Fruit fly (Drosophila melanogaster) whole organism, embryonic: ENCODE results near the gene kdn.

Experiments
- CG10274 ChIP-seq: fragments of 200-800 bp; sonication (Bioruptor generic); optimal IDR thresholded peaks from 3 replicates; lab custom pipeline; 2017; ENCODE audit warnings: missing biosample characterization, mild to moderate bottlenecking, missing genetic modification characterization
- CG10543 ChIP-seq: fragments of 200-800 bp; sonication (Bioruptor generic); optimal IDR thresholded peaks from 3 replicates; lab custom pipeline; 2017; ENCODE audit warnings: missing biosample characterization, mild to moderate bottlenecking, missing genetic modification characterization, moderate library complexity
- CG11247 ChIP-seq: fragments of 200-800 bp; sonication (Bioruptor generic); IDR thresholded peaks from 2 replicates; pipeline ENCODE4 v1.3.6; 2022; ENCODE audit warnings: missing biosample characterization, missing genetic modification characterization
- CG12104 ChIP-seq: fragments of 200-800 bp; sonication (Bioruptor generic); optimal IDR thresholded peaks from 3 replicates; lab custom pipeline; 2016; ENCODE audit warnings: missing biosample characterization, missing genetic modification characterization
- CG12299 ChIP-seq: fragments of 200-800 bp; sonication (Bioruptor generic); optimal IDR thresholded peaks from 2 replicates; lab custom pipeline; 2018; ENCODE audit warnings: missing biosample characterization, mild to moderate bottlenecking, missing genetic modification characterization
- CG12942 ChIP-seq: fragments of 200-800 bp; sonication (Bioruptor generic); optimal IDR thresholded peaks from 3 replicates; lab custom pipeline; 2016; ENCODE audit warnings: missing biosample characterization, missing genetic modification characterization
- CG14050 ChIP-seq: fragments of 200-800 bp; sonication (Bioruptor generic); IDR thresholded peaks from 3 replicates; pipeline ENCODE4 v1.3.6; 2022; ENCODE audit warnings: missing biosample characterization, missing genetic modification characterization
- CG2116 ChIP-seq: fragments of 200-800 bp; sonication (Bioruptor generic); optimal IDR thresholded peaks from 3 replicates; lab custom pipeline; 2018; ENCODE audit warnings: missing biosample characterization, mild to moderate bottlenecking, missing genetic modification characterization
- CG30020 ChIP-seq: fragments of 200-800 bp; optimal IDR thresholded peaks from 2 replicates; lab custom pipeline; 2019; ENCODE audit warnings: missing biosample characterization, mild to moderate bottlenecking, missing genetic modification characterization, moderate library complexity
- CG32532 ChIP-seq: fragments of 200-800 bp; sonication (Bioruptor generic); IDR thresholded peaks from 2 replicates; pipeline ENCODE4 v1.3.6; 2022; ENCODE audit warnings: missing biosample characterization, missing genetic modification characterization
- CG33213 ChIP-seq: fragments of 200-800 bp; sonication (Bioruptor generic); optimal IDR thresholded peaks from 3 replicates; lab custom pipeline; 2016; ENCODE audit warnings: missing biosample characterization, missing genetic modification characterization
- CG3847 ChIP-seq: fragments of 200-800 bp; sonication (Bioruptor generic); IDR thresholded peaks from 2 replicates; pipeline ENCODE4 v1.3.6; 2022; ENCODE audit warnings: missing biosample characterization, missing genetic modification characterization
- CG6683 ChIP-seq: fragments of 200-800 bp; sonication (Bioruptor generic); optimal IDR thresholded peaks from 2 replicates; lab custom pipeline; 2017; ENCODE audit warnings: missing biosample characterization, mild to moderate bottlenecking, missing genetic modification characterization, missing genetic modification reagents
- CG8290 ChIP-seq, 3 experiments: fragments of 200-800 bp; sonication (Bioruptor generic); optimal IDR thresholded peaks; 2 replicates each; lab custom pipeline; 2016 to 2019; ENCODE audit warnings: missing biosample characterization in 3 of 3, missing genetic modification characterization in 3 of 3, mild to moderate bottlenecking in 2 of 3, moderate library complexity in 1 of 3
- CG8944 ChIP-seq: fragments of 200-800 bp; sonication (Bioruptor generic); optimal IDR thresholded peaks from 3 replicates; lab custom pipeline; 2016; ENCODE audit warnings: missing biosample characterization, missing genetic modification characterization
- CG9932 ChIP-seq: fragments of 200-800 bp; sonication (Bioruptor generic); IDR thresholded peaks from 2 replicates; pipeline ENCODE4 v1.3.6; 2022; ENCODE audit warnings: missing biosample characterization, missing genetic modification characterization
- Camta ChIP-seq: fragments of 200-800 bp; sonication (Bioruptor generic); optimal IDR thresholded peaks from 2 replicates; lab custom pipeline; 2016; ENCODE audit warnings: missing biosample characterization, missing genetic modification characterization
- Dbx ChIP-seq: fragments of 200-800 bp; sonication (Bioruptor generic); IDR thresholded peaks from 3 replicates; pipeline ENCODE4 v1.3.6; 2022; ENCODE audit warnings: missing biosample characterization, missing genetic modification characterization
- HLH3B ChIP-seq: fragments of 200-800 bp; sonication (Bioruptor generic); IDR thresholded peaks from 2 replicates; pipeline ENCODE4 v1.3.6; 2022; ENCODE audit warnings: missing biosample characterization, missing genetic modification characterization
- HLH54F ChIP-seq: fragments of 200-800 bp; sonication (Bioruptor generic); optimal IDR thresholded peaks from 3 replicates; lab custom pipeline; 2016; ENCODE audit warnings: missing biosample characterization, missing genetic modification characterization
- HLHmδ ChIP-seq: fragments of 200-800 bp; sonication (Bioruptor generic); optimal IDR thresholded peaks from 2 replicates; lab custom pipeline; 2018; ENCODE audit warnings: missing biosample characterization, mild to moderate bottlenecking, missing genetic modification characterization, moderate library complexity
- HmgD ChIP-seq: fragments of 200-800 bp; sonication (Bioruptor generic); optimal IDR thresholded peaks from 3 replicates; lab custom pipeline; 2016; ENCODE audit warnings: missing biosample characterization, missing genetic modification characterization
- HmgZ ChIP-seq: fragments of 200-800 bp; sonication (Bioruptor generic); optimal IDR thresholded peaks from 2 replicates; lab custom pipeline; 2018; ENCODE audit warnings: missing biosample characterization, mild to moderate bottlenecking, missing genetic modification characterization
- Hmr ChIP-seq: fragments of 200-800 bp; sonication (Bioruptor generic); optimal IDR thresholded peaks from 3 replicates; lab custom pipeline; 2017; ENCODE audit warnings: mild to moderate bottlenecking, missing biosample characterization, missing genetic modification reagents, missing genetic modification characterization
- Hmx ChIP-seq: fragments of 200-800 bp; sonication (Bioruptor generic); optimal IDR thresholded peaks from 2 replicates; lab custom pipeline; 2016; ENCODE audit warnings: missing biosample characterization, missing genetic modification characterization
- Hr3 ChIP-seq: fragments of 200-800 bp; sonication (Bioruptor generic); optimal IDR thresholded peaks from 3 replicates; lab custom pipeline; 2016; ENCODE audit warnings: missing biosample characterization, missing genetic modification characterization
- MESR4 ChIP-seq: fragments of 200-800 bp; sonication (Bioruptor generic); optimal IDR thresholded peaks from 2 replicates; lab custom pipeline; 2018; ENCODE audit warnings: missing biosample characterization, mild to moderate bottlenecking, missing genetic modification characterization, moderate library complexity
- NK7.1 ChIP-seq: fragments of 200-800 bp; sonication (Bioruptor generic); optimal IDR thresholded peaks from 3 replicates; lab custom pipeline; 2016; ENCODE audit warnings: missing biosample characterization, missing genetic modification characterization
- Pdp1 ChIP-seq, 2 experiments: fragments of 200-800 bp; sonication (Bioruptor generic); optimal IDR thresholded peaks; 3 replicates each; lab custom pipeline; 2016; ENCODE audit warnings: missing biosample characterization in 2 of 2, missing genetic modification characterization in 2 of 2, mild to moderate bottlenecking in 1 of 2, moderate library complexity in 1 of 2
- Poxn ChIP-seq: fragments of 200-800 bp; sonication (Bioruptor generic); IDR thresholded peaks from 2 replicates; pipeline ENCODE4 v1.3.6; 2022; ENCODE audit warnings: missing biosample characterization, missing genetic modification characterization
- Tbp ChIP-seq: fragments of >200 bp; optimal IDR thresholded peaks from 2 replicates; lab custom pipeline; 2018; ENCODE audit warnings: missing biosample characterization, missing genetic modification characterization
- ac ChIP-seq: fragments of 200-800 bp; sonication (Bioruptor generic); optimal IDR thresholded peaks from 3 replicates; lab custom pipeline; 2017; ENCODE audit warnings: missing biosample characterization, mild to moderate bottlenecking, missing genetic modification characterization
- al ChIP-seq: fragments of 200-800 bp; sonication (Bioruptor generic); IDR thresholded peaks from 2 replicates; pipeline ENCODE4 v1.3.6; 2022; ENCODE audit warnings: missing biosample characterization, missing genetic modification characterization
- bab2 ChIP-seq: fragments of 200-800 bp; sonication (Bioruptor generic); optimal IDR thresholded peaks from 2 replicates; lab custom pipeline; 2016; ENCODE audit warnings: missing biosample characterization, missing genetic modification characterization
- bcd ChIP-seq: fragments of 200-800 bp; sonication (Bioruptor generic); optimal IDR thresholded peaks from 2 replicates; lab custom pipeline; 2017; ENCODE audit warnings: missing biosample characterization, mild to moderate bottlenecking, missing genetic modification characterization
- chn ChIP-seq: fragments of 200-800 bp; sonication (Bioruptor generic); optimal IDR thresholded peaks from 2 replicates; lab custom pipeline; 2016; ENCODE audit warnings: missing biosample characterization, missing genetic modification characterization
- crp ChIP-seq, 2 experiments: fragments of 200-800 bp; sonication (Bioruptor generic); optimal IDR thresholded peaks; 2 replicates in 1 of 2; 3 replicates in 1 of 2; lab custom pipeline; 2017; ENCODE audit warnings: missing biosample characterization in 2 of 2, missing genetic modification characterization in 2 of 2, mild to moderate bottlenecking in 1 of 2, moderate library complexity in 1 of 2
- dm ChIP-seq: fragments of 200-800 bp; sonication (Bioruptor generic); optimal IDR thresholded peaks from 3 replicates; lab custom pipeline; 2016; ENCODE audit warnings: missing biosample characterization, missing genetic modification characterization
- dmrt11E ChIP-seq: fragments of 200-800 bp; sonication (Bioruptor generic); optimal IDR thresholded peaks from 3 replicates; lab custom pipeline; 2018; ENCODE audit warnings: missing biosample characterization, mild to moderate bottlenecking, missing genetic modification characterization, moderate library complexity
- exex ChIP-seq: fragments of 200-800 bp; sonication (Bioruptor generic); optimal IDR thresholded peaks from 4 replicates; lab custom pipeline; 2018; ENCODE audit warnings: missing biosample characterization, mild to moderate bottlenecking, missing genetic modification characterization, moderate library complexity
- gsb-n ChIP-seq: fragments of 200-800 bp; sonication (Bioruptor generic); optimal IDR thresholded peaks from 3 replicates; lab custom pipeline; 2018; ENCODE audit warnings: missing biosample characterization, mild to moderate bottlenecking, missing genetic modification characterization
- pb ChIP-seq: fragments of 200-800 bp; sonication (Bioruptor generic); optimal IDR thresholded peaks from 3 replicates; lab custom pipeline; 2016; ENCODE audit warnings: missing biosample characterization, missing genetic modification characterization
- peb ChIP-seq: fragments of 200-800 bp; sonication (Bioruptor generic); IDR thresholded peaks from 2 replicates; pipeline ENCODE4 v1.3.6; 2022; ENCODE audit warnings: missing biosample characterization, missing genetic modification characterization
- pnt ChIP-seq: fragments of 200-800 bp; sonication (Bioruptor generic); optimal IDR thresholded peaks from 3 replicates; lab custom pipeline; 2016; ENCODE audit warnings: missing biosample characterization, missing genetic modification characterization
- pum ChIP-seq: fragments of 200-800 bp; sonication (Bioruptor generic); optimal IDR thresholded peaks from 2 replicates; lab custom pipeline; 2016; ENCODE audit warnings: missing biosample characterization, missing genetic modification characterization
- pzg ChIP-seq: fragments of 200-800 bp; sonication (Bioruptor generic); optimal IDR thresholded peaks from 3 replicates; lab custom pipeline; 2018; ENCODE audit warnings: missing biosample characterization, mild to moderate bottlenecking, missing genetic modification characterization, moderate library complexity
- row ChIP-seq: fragments of 200-800 bp; sonication (Bioruptor generic); IDR thresholded peaks from 3 replicates; pipeline ENCODE4 v1.3.6; 2022; ENCODE audit warnings: missing biosample characterization, missing genetic modification characterization
- sd ChIP-seq: fragments of 200-800 bp; sonication (Bioruptor generic); optimal IDR thresholded peaks from 3 replicates; lab custom pipeline; 2018; ENCODE audit warnings: missing biosample characterization, mild to moderate bottlenecking, missing genetic modification characterization, moderate library complexity
- sim ChIP-seq: fragments of 200-800 bp; sonication (Bioruptor generic); IDR thresholded peaks from 2 replicates; pipeline ENCODE4 v1.3.6; 2022; ENCODE audit warnings: missing biosample characterization, missing genetic modification characterization
- sr ChIP-seq: fragments of 200-800 bp; sonication (Bioruptor generic); IDR thresholded peaks from 3 replicates; pipeline ENCODE4 v1.3.6; 2022; ENCODE audit warnings: missing biosample characterization, missing genetic modification characterization
- z ChIP-seq: fragments of 200-800 bp; sonication (Bioruptor generic); IDR thresholded peaks from 3 replicates; pipeline ENCODE4 v1.3.6; 2022; ENCODE audit warnings: missing biosample characterization, missing genetic modification characterization

Gene kdn

dm6 chrX:6372769-6373197 lies 22.4 kb downstream of the kdn start, which contains the start of gene PpV (continued):
- TF ChIP-seq Hmr, result peak; percentile 62
- no peak for TF ChIP-seq CG11247 (GFP tag; lab: Robert Waterston, UW)
- no peak for TF ChIP-seq CG10274 (GFP tag; lab: Kevin White, UChicago)
- TF ChIP-seq CG30020 (tag; lab: Kevin White, UChicago), result no peak
- TF ChIP-seq Pdp1 (GFP tag; optimal IDR thresholded peaks at IDR 0.05; lab: Kevin White, UChicago), result peak in 1 of 2 experiments; percentile 22
- no peak for TF ChIP-seq HLH54F (GFP tag; lab: Kevin White, UChicago)
- peak; percentile 73 for TF ChIP-seq sd (tag; lab: Kevin White, UChicago)
- TF ChIP-seq HLHmδ (GFP tag; lab: Kevin White, UChicago), result no peak
- TF ChIP-seq pb (GFP tag; lab: Kevin White, UChicago), result no peak
- TF ChIP-seq HLH3B, result no peak
- TF ChIP-seq sim, result no peak
- no peak for TF ChIP-seq Tbp (GFP tag; lab: Kevin White, UChicago)
- TF ChIP-seq CG12942, result no peak
- TF ChIP-seq pnt (GFP tag; lab: Kevin White, UChicago), result no peak
- TF ChIP-seq Camta (GFP tag; lab: Kevin White, UChicago), result no peak
- TF ChIP-seq peb (GFP tag; lab: Robert Waterston, UW), result no peak
- TF ChIP-seq Hmx (GFP tag; lab: Kevin White, UChicago), result no peak
- TF ChIP-seq bcd (GFP tag; lab: Kevin White, UChicago), result no peak
- peak; percentile 93 for TF ChIP-seq pzg
- TF ChIP-seq CG12104, result no peak
- no peak for TF ChIP-seq bab2 (GFP tag; lab: Kevin White, UChicago)
- TF ChIP-seq exex (tag; lab: Kevin White, UChicago), result peak; percentile 86
- no peak for TF ChIP-seq CG32532 (GFP tag; lab: Robert Waterston, UW)
- no peak for TF ChIP-seq Poxn
- no peak for TF ChIP-seq CG14050 (GFP tag; lab: Robert Waterston, UW)
- TF ChIP-seq z (GFP tag; lab: Robert Waterston, UW), result no peak
- TF ChIP-seq chn, result no peak
- no peak for TF ChIP-seq al (GFP tag; lab: Robert Waterston, UW)
- peak; percentile 39 for TF ChIP-seq CG33213 (GFP tag; lab: Kevin White, UChicago)
- no peak for TF ChIP-seq CG10543
- no peak for TF ChIP-seq CG6683
- no peak for TF ChIP-seq Dbx (GFP tag; lab: Robert Waterston, UW)
- TF ChIP-seq CG3847, result peak; percentile 68
- TF ChIP-seq CG2116 (GFP tag; lab: Kevin White, UChicago), result peak; percentile 89
- TF ChIP-seq sr (GFP tag; lab: Robert Waterston, UW), result no peak
- TF ChIP-seq CG8944 (GFP tag; lab: Kevin White, UChicago), result no peak
- TF ChIP-seq NK7.1 (GFP tag; lab: Kevin White, UChicago), result no peak
- TF ChIP-seq dmrt11E, result no peak
- no peak for TF ChIP-seq Hr3 (GFP tag; lab: Kevin White, UChicago)
- peak; percentile 24 for TF ChIP-seq dm (GFP tag; lab: Kevin White, UChicago)
- peak in 1 of 2 experiments; percentile 19 for TF ChIP-seq crp (GFP tag; optimal IDR thresholded peaks at IDR 0.05; lab: Kevin White, UChicago)
- peak; percentile 72 for TF ChIP-seq MESR4 (GFP tag; lab: Kevin White, UChicago)
- peak; percentile 36 for TF ChIP-seq CG8290 (GFP tag; optimal IDR thresholded peaks at IDR 0.05; lab: Kevin White, UChicago)
- TF ChIP-seq CG8290 (tag; optimal IDR thresholded peaks at IDR 0.05; lab: Kevin White, UChicago), result no peak
- TF ChIP-seq ac (GFP tag; lab: Kevin White, UChicago), result no peak
- TF ChIP-seq CG12299 (tag; lab: Kevin White, UChicago), result no peak
- peak; percentile 50 for TF ChIP-seq HmgZ (tag; lab: Kevin White, UChicago)
- TF ChIP-seq pum (GFP tag; lab: Kevin White, UChicago), result no peak
- no peak for TF ChIP-seq gsb-n (tag; lab: Kevin White, UChicago)
- TF ChIP-seq CG9932 (GFP tag; lab: Robert Waterston, UW), result no peak
- peak; percentile 41 for TF ChIP-seq HmgD
- no peak for TF ChIP-seq row (GFP tag; lab: Robert Waterston, UW)
